Worm (Caenorhabditis elegans) whole organism, late embryonic: ENCODE results near the gene nhl-2.

Experiments used
- C08G9.2 ChIP-seq: sonication (generic microtip); optimal IDR thresholded peaks from 2 replicates; lab custom pipeline; 2016; ENCODE audit warnings: mild to moderate bottlenecking, missing genetic modification characterization, moderate library complexity, missing compliant biosample characterization
- C38D4.7 ChIP-seq: fragments of 200-800 bp; sonication (Bioruptor generic); optimal IDR thresholded peaks from 2 replicates; lab custom pipeline; 2018; ENCODE audit warnings: mild to moderate bottlenecking, missing genetic modification characterization, moderate library complexity, missing compliant biosample characterization
- K02D7.2 ChIP-seq: sonication (generic microtip); optimal IDR thresholded peaks from 2 replicates; lab custom pipeline; 2017; ENCODE audit warnings: mild to moderate bottlenecking, missing genetic modification characterization, missing compliant biosample characterization
- Y22D7AL.16 ChIP-seq: sonication (generic microtip); optimal IDR thresholded peaks from 2 replicates; lab custom pipeline; 2016; ENCODE audit warnings: missing genetic modification characterization, missing compliant biosample characterization
- ama-1 ChIP-seq: fragments of 150-350 bp; optimal IDR thresholded peaks from 2 replicates; lab custom pipeline; 2014
- ceh-19 ChIP-seq: fragments of 200-800 bp; sonication (Bioruptor generic); optimal IDR thresholded peaks from 2 replicates; lab custom pipeline; 2018; ENCODE audit warnings: mild to moderate bottlenecking, missing genetic modification characterization, missing compliant biosample characterization
- ceh-24 ChIP-seq: sonication (generic microtip); optimal IDR thresholded peaks from 2 replicates; lab custom pipeline; 2016; ENCODE audit warnings: mild to moderate bottlenecking, missing genetic modification characterization, missing compliant biosample characterization
- ceh-31 ChIP-seq: sonication (generic microtip); optimal IDR thresholded peaks from 2 replicates; lab custom pipeline; 2016; ENCODE audit warnings: missing genetic modification characterization, missing compliant biosample characterization
- ceh-6 ChIP-seq: fragments of 200-800 bp; sonication (Bioruptor generic); optimal IDR thresholded peaks from 2 replicates; lab custom pipeline; 2018; ENCODE audit warnings: mild to moderate bottlenecking, missing genetic modification characterization, missing compliant biosample characterization
- ceh-9 ChIP-seq: sonication (generic microtip); optimal IDR thresholded peaks from 2 replicates; lab custom pipeline; 2016; ENCODE audit warnings: mild to moderate bottlenecking, missing genetic modification characterization, inconsistent platforms, missing compliant biosample characterization
- dmd-4 ChIP-seq: sonication (generic microtip); optimal IDR thresholded peaks from 2 replicates; lab custom pipeline; 2016; ENCODE audit warnings: borderline replicate concordance, missing genetic modification characterization, missing compliant biosample characterization
- dve-1 ChIP-seq: sonication (generic microtip); optimal IDR thresholded peaks from 2 replicates; lab custom pipeline; 2017; ENCODE audit warnings: antibody characterized with exemption, mild to moderate bottlenecking, missing genetic modification characterization, missing compliant biosample characterization
- elt-2 ChIP-seq: sonication (generic microtip); optimal IDR thresholded peaks from 2 replicates; lab custom pipeline; 2016; ENCODE audit warnings: missing genetic modification reagents, missing genetic modification characterization, missing compliant biosample characterization
- elt-4 ChIP-seq: sonication (generic microtip); optimal IDR thresholded peaks from 2 replicates; lab custom pipeline; 2016; ENCODE audit warnings: missing genetic modification characterization, missing compliant biosample characterization
- eyg-1 ChIP-seq: sonication (generic microtip); optimal IDR thresholded peaks from 2 replicates; lab custom pipeline; 2016; ENCODE audit warnings: missing genotype, missing genetic modification characterization, missing compliant biosample characterization
- fkh-10 ChIP-seq: fragments of 150-350 bp; optimal IDR thresholded peaks from 2 replicates; lab custom pipeline; 2014; ENCODE audit warnings: missing biosample characterization, missing genetic modification reagents, missing genetic modification characterization
- hlh-15 ChIP-seq: sonication (generic microtip); optimal IDR thresholded peaks from 2 replicates; lab custom pipeline; 2016; ENCODE audit warnings: missing genetic modification characterization, missing compliant biosample characterization
- hlh-6 ChIP-seq: sonication (generic microtip); optimal IDR thresholded peaks from 2 replicates; lab custom pipeline; 2016; ENCODE audit warnings: missing genotype, missing genetic modification characterization, missing compliant biosample characterization
- hlh-8 ChIP-seq: sonication (generic microtip); optimal IDR thresholded peaks from 2 replicates; lab custom pipeline; 2016; ENCODE audit warnings: missing genotype, missing genetic modification characterization, missing compliant biosample characterization
- lim-6 ChIP-seq: sonication (generic microtip); optimal IDR thresholded peaks from 2 replicates; lab custom pipeline; 2016; ENCODE audit warnings: missing genetic modification characterization, missing compliant biosample characterization
- lin-11 ChIP-seq: fragments of 200-800 bp; sonication (Bioruptor generic); optimal IDR thresholded peaks from 2 replicates; lab custom pipeline; 2018; ENCODE audit warnings: mild to moderate bottlenecking, missing genetic modification characterization, missing compliant biosample characterization
- madf-2 ChIP-seq: sonication (generic microtip); optimal IDR thresholded peaks from 2 replicates; lab custom pipeline; 2017; ENCODE audit warnings: missing genetic modification characterization, missing compliant biosample characterization
- mec-3 ChIP-seq: sonication (generic microtip); optimal IDR thresholded peaks from 2 replicates; lab custom pipeline; 2016; ENCODE audit warnings: borderline replicate concordance, missing genetic modification characterization, missing compliant biosample characterization
- nfya-1 ChIP-seq: sonication (generic microtip); optimal IDR thresholded peaks from 2 replicates; lab custom pipeline; 2017; ENCODE audit warnings: missing genetic modification characterization, mild to moderate bottlenecking, missing compliant biosample characterization, antibody characterized with exemption, moderate library complexity
- nhr-232 ChIP-seq: sonication (generic microtip); optimal IDR thresholded peaks from 2 replicates; lab custom pipeline; 2016; ENCODE audit warnings: missing genetic modification characterization, missing compliant biosample characterization
- npax-4 ChIP-seq: sonication (generic microtip); optimal IDR thresholded peaks from 2 replicates; lab custom pipeline; 2016; ENCODE audit warnings: missing genetic modification characterization, missing compliant biosample characterization
- odd-2 ChIP-seq: sonication (generic microtip); optimal IDR thresholded peaks from 2 replicates; lab custom pipeline; 2017; ENCODE audit warnings: antibody characterized with exemption, mild to moderate bottlenecking, missing genetic modification characterization, missing compliant biosample characterization
- pag-3 ChIP-seq: sonication (generic microtip); optimal IDR thresholded peaks from 2 replicates; lab custom pipeline; 2016; ENCODE audit warnings: missing compliant biosample characterization, missing genetic modification characterization, borderline replicate concordance
- pax-1 ChIP-seq: fragments of 150-350 bp; optimal IDR thresholded peaks from 2 replicates; lab custom pipeline; 2014; ENCODE audit warnings: missing biosample characterization, missing genetic modification characterization
- pha-2 ChIP-seq: sonication (generic microtip); optimal IDR thresholded peaks from 2 replicates; lab custom pipeline; 2017; ENCODE audit warnings: mild to moderate bottlenecking, missing genetic modification characterization, missing compliant biosample characterization
- pha-4 ChIP-seq: fragments of 150-350 bp; optimal IDR thresholded peaks from 2 replicates; lab custom pipeline; 2018; ENCODE audit warnings: missing biosample characterization, missing genetic modification reagents, missing genetic modification characterization
- pqm-1 ChIP-seq: sonication (generic microtip); optimal IDR thresholded peaks from 2 replicates; lab custom pipeline; 2016; ENCODE audit warnings: missing genetic modification characterization, missing compliant biosample characterization
- ref-2 ChIP-seq: sonication (generic microtip); optimal IDR thresholded peaks from 2 replicates; lab custom pipeline; 2016; ENCODE audit warnings: missing genetic modification characterization, missing compliant biosample characterization
- rnt-1 ChIP-seq: sonication (generic microtip); optimal IDR thresholded peaks from 2 replicates; lab custom pipeline; 2016; ENCODE audit warnings: missing genetic modification characterization, missing compliant biosample characterization
- sdc-2 ChIP-seq: sonication (generic microtip); optimal IDR thresholded peaks from 2 replicates; lab custom pipeline; 2016; ENCODE audit warnings: missing genotype, missing genetic modification characterization, missing compliant biosample characterization
- sox-2 ChIP-seq: fragments of 200-800 bp; sonication (Bioruptor generic); IDR thresholded peaks from 2 replicates; pipeline ENCODE4 v1.3.6; 2022; ENCODE audit warnings: missing genetic modification reagents, missing genetic modification characterization, missing compliant biosample characterization
- sox-4 ChIP-seq: sonication (generic microtip); optimal IDR thresholded peaks from 2 replicates; lab custom pipeline; 2017; ENCODE audit warnings: mild to moderate bottlenecking, missing genetic modification characterization, inconsistent platforms, missing compliant biosample characterization
- unc-55 ChIP-seq: sonication (generic microtip); optimal IDR thresholded peaks from 2 replicates; lab custom pipeline; 2017; ENCODE audit warnings: missing biosample characterization, missing genetic modification reagents, missing genetic modification characterization
- unc-86 ChIP-seq: sonication (generic microtip); optimal IDR thresholded peaks from 2 replicates; lab custom pipeline; 2016; ENCODE audit warnings: missing genetic modification characterization, missing compliant biosample characterization
- zip-5 ChIP-seq: sonication (generic microtip); optimal IDR thresholded peaks from 2 replicates; lab custom pipeline; 2016; ENCODE audit warnings: missing genetic modification characterization, missing compliant biosample characterization

Gene nhl-2

DNA sequence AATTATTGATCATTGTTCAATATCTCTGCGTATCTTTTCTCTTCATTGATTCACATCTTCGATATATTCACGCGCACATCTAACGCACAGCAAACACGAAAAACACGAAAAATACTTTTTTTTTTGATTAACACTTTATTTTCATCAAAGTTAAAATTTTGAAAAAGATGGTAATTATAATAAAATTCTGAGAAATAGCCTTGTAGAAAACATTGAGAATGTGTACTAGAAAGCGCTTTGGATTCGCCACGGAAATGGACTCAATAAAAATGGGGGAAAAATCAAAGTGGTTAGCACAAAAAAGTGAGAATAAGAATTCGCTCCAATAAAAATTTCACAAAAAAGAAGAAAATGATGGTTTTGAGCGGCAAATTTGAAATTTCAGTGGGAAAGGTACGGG, 5.3 kb downstream of the nhl-2 start, which contains the start of gene F26F4.6:
Gene F26F4.6 (minus strand): TSS at position 101 of the 400 bp plus-strand sequence.
- no peak for TF ChIP-seq fkh-10 (GFP tag; lab: Kevin White, UChicago)
- no peak for TF ChIP-seq nfya-1
- no peak for TF ChIP-seq unc-86 (tag; lab: Kevin White, UChicago)
- TF ChIP-seq hlh-15 = no peak
- TF ChIP-seq hlh-8 (tag; lab: Kevin White, UChicago) = no peak
- no peak for TF ChIP-seq ama-1 (lab: Kevin White, UChicago)
- no peak for TF ChIP-seq ceh-9
- TF ChIP-seq pag-3 (tag; lab: Kevin White, UChicago) = no peak
- TF ChIP-seq sox-2 (GFP tag; lab: Robert Waterston, UW) = no peak
- no peak for TF ChIP-seq ceh-6
- no peak for TF ChIP-seq dve-1
- TF ChIP-seq pha-2 (tag; lab: Kevin White, UChicago) = no peak
- TF ChIP-seq elt-2 = no peak
- no peak for TF ChIP-seq ref-2 (tag; lab: Kevin White, UChicago)

DNA sequence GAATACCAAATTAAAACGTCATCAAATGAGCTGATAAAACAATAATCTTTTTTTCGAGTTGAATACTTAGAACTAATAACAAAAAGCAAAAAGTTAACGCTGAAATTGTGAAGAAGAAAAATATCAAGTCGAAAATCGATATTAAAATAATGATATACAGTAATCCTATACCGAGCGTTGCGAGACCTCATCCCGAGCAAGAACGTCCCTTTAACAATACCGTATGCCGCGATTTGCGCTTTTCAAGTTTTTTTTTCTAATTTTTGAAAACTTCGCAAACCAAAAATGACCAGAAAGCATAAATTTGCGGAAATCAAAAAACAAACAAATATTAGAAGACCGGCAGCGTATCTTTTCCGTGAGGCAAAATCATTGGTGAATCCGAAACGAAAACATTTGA, 7.9 kb downstream of the nhl-2 start, which contains the start of gene F26F4.5:
Gene F26F4.5 (minus strand): TSS at position 256 of the 400 bp plus-strand sequence.
- TF ChIP-seq lim-6 (tag; lab: Kevin White, UChicago) (no peak), dmd-4 (tag; lab: Kevin White, UChicago) (no peak), C08G9.2 (no peak), mec-3 (tag; lab: Kevin White, UChicago) (no peak), sdc-2 (tag; lab: Kevin White, UChicago) (no peak), lin-11 (no peak), unc-55 (GFP tag; lab: Kevin White, UChicago) (no peak), npax-4 (no peak), Y22D7AL.16 (no peak), madf-2 (no peak), zip-5 (tag; lab: Kevin White, UChicago) (no peak), dve-1 (no peak)

DNA sequence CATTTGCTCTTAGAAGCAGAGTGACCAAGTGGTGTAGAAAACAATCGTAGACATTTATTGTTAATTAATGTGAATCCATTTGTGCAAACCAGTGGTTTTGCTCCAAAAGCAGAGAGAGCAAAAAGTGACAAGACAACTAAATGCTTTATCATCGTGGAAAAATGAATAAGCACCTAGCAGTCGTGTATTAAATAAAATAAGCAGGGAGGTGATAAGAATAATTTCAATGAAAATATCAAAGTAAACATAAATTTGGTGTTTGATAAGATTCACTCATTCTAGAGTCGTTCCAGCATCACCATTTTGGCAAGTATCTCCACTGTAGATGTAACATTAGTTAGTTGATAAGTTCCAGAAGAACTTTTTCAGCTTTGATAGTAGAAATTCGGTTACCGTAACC, 11.6 kb downstream of the nhl-2 start, which contains the start of gene clec-6:
Gene clec-6 (minus strand): TSS at position 154 of the 400 bp plus-strand sequence.
- TF ChIP-seq nfya-1 (no peak), pax-1 (tag; lab: Kevin White, UChicago) (no peak), ceh-31 (tag; lab: Kevin White, UChicago) (no peak), pha-4 (tag; lab: Kevin White, UChicago) (no peak), ceh-19 (GFP tag; lab: Kevin White, UChicago) (no peak)
- TF ChIP-seq, all 69 proteins: peak for 0

DNA sequence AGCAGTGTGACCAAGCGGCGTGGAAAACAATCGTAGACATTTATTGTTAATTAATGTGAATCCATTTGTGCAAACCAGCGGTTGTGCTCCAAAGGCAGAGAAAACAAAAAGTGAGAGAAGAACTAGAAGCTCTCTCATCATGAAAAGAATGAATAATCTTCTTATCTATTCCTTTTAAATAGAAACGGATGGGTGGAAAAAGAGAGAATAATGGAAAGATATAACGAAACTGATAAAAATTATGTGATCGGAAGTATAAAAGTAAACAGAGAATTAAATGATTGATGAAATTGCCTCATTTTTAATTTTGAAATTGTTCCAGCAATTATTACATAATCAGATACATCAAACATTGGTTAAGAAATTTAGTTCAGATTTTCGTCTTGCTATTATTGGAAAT, 15.5 kb downstream of the nhl-2 start, which contains the start of gene clec-5:
Gene clec-5 (minus strand): TSS at position 178 of the 400 bp plus-strand sequence.
- TF ChIP-seq pha-4 (tag; lab: Kevin White, UChicago) = no peak
- TF ChIP-seq sox-4 = no peak
- no peak for TF ChIP-seq sdc-2 (tag; lab: Kevin White, UChicago)
- no peak for TF ChIP-seq nhr-232 (tag; lab: Kevin White, UChicago)
- no peak for TF ChIP-seq hlh-6
- no peak for TF ChIP-seq eyg-1 (tag; lab: Kevin White, UChicago)
- no peak for TF ChIP-seq K02D7.2 (tag; lab: Kevin White, UChicago)
- no peak for TF ChIP-seq sox-2 (GFP tag; lab: Robert Waterston, UW)
- no peak for TF ChIP-seq ceh-24 (tag; lab: Kevin White, UChicago)
- no peak for TF ChIP-seq rnt-1 (tag; lab: Kevin White, UChicago)

DNA sequence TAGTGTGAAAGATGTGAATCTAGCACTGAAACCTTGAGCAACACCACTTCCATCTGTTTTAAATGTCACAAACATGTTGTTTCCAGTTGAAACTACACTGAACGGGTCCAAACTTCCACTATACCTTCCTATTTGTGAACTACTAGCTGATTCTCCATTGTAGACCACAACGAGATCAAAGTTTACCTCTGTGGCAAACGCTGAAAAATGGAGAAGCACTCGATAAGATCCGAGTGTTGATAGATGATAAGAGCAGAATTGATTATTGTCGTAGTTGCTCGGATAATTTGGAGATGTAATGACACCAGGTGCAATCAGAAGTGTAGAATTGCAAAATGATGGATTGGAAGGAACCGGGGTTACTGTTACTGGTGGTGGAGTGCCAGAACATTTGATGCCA, 16.9 kb downstream of the nhl-2 start:
- TF ChIP-seq ama-1 (lab: Kevin White, UChicago) (no peak), odd-2 (no peak), pqm-1 (no peak), nhr-232 (tag; lab: Kevin White, UChicago) (no peak), C38D4.7 (GFP tag; lab: Kevin White, UChicago) (no peak), elt-4 (tag; lab: Kevin White, UChicago) (no peak), ceh-9 (no peak)
